Worm (Caenorhabditis elegans) whole organism, L3 larva: ENCODE measurements around the gene C08F11.1.
"Not testable (repeated sequence)": the region's sequence is repeated elsewhere in the genome, so short reads cannot be mapped to it uniquely, and the experiment has no call there.

Experiments
- ama-1 ChIP-seq: fragments of 150-350 bp; optimal IDR thresholded peaks from 2 replicates; lab custom pipeline; 2018
- egl-27 ChIP-seq: sonication (generic microtip); optimal IDR thresholded peaks from 4 replicates; lab custom pipeline; 2017; ENCODE audit warnings: missing biosample characterization, missing genetic modification reagents, missing genetic modification characterization
- elt-1 ChIP-seq: fragments of 150-350 bp; optimal IDR thresholded peaks from 2 replicates; lab custom pipeline; 2014; ENCODE audit warnings: missing biosample characterization, missing genetic modification characterization
- elt-2 ChIP-seq: sonication (generic microtip); optimal IDR thresholded peaks from 2 replicates; lab custom pipeline; 2016; ENCODE audit warnings: missing genetic modification reagents, mild to moderate bottlenecking, missing genetic modification characterization, missing compliant biosample characterization
- fkh-10 ChIP-seq: sonication (generic microtip); optimal IDR thresholded peaks from 2 replicates; lab custom pipeline; 2017; ENCODE audit warnings: missing biosample characterization, missing genetic modification reagents, missing genetic modification characterization
- hmg-11 ChIP-seq: sonication (generic microtip); optimal IDR thresholded peaks from 2 replicates; lab custom pipeline; 2016; ENCODE audit warnings: missing genetic modification characterization, missing compliant biosample characterization
- nfya-1 ChIP-seq: sonication (generic microtip); optimal IDR thresholded peaks from 2 replicates; lab custom pipeline; 2017; ENCODE audit warnings: missing genetic modification characterization, mild to moderate bottlenecking, missing compliant biosample characterization, antibody characterized with exemption, moderate library complexity; ENCODE audit not compliant: insufficient read depth
- nhr-28 ChIP-seq: fragments of 150-350 bp; optimal IDR thresholded peaks from 2 replicates; lab custom pipeline; 2014; ENCODE audit warnings: missing biosample characterization, missing genetic modification characterization
- nhr-43 ChIP-seq: sonication (generic microtip); optimal IDR thresholded peaks from 2 replicates; lab custom pipeline; 2016; ENCODE audit warnings: mild to moderate bottlenecking, missing genetic modification characterization, missing compliant biosample characterization; ENCODE audit not compliant: poor library complexity, severe bottlenecking
- pha-4 ChIP-seq: fragments of 150-350 bp; optimal IDR thresholded peaks from 2 replicates; lab custom pipeline; 2014; ENCODE audit warnings: missing biosample characterization, missing genetic modification reagents, missing genetic modification characterization
- pqm-1 ChIP-seq: fragments of 150-350 bp; optimal IDR thresholded peaks from 2 replicates; lab custom pipeline; 2017; ENCODE audit warnings: missing biosample characterization, missing genetic modification characterization, inconsistent platforms
- sea-2 ChIP-seq: fragments of 150-350 bp; sonication (generic microtip); optimal IDR thresholded peaks from 4 replicates; lab custom pipeline; 2014; ENCODE audit warnings: missing biosample characterization, missing genetic modification reagents, missing genetic modification characterization
- snpc-4 ChIP-seq: fragments of 150-350 bp; optimal IDR thresholded peaks from 2 replicates; lab custom pipeline; 2014; ENCODE audit warnings: missing biosample characterization, missing genetic modification characterization
- unc-62 ChIP-seq: fragments of 150-350 bp; sonication (generic microtip); optimal IDR thresholded peaks from 4 replicates; lab custom pipeline; 2014; ENCODE audit warnings: missing biosample characterization, missing genetic modification reagents, missing genetic modification characterization

- TF ChIP-seq snpc-4 (tag; lab: Kevin White, UChicago); nhr-28; sea-2; unc-62 (GFP tag; lab: Kevin White, UChicago); egl-27 (tag; lab: Kevin White, UChicago); nhr-43 (tag; lab: Kevin White, UChicago); elt-2; pqm-1 (tag; lab: Kevin White, UChicago); nfya-1 (tag; lab: Kevin White, UChicago); elt-1 (tag; lab: Kevin White, UChicago); hmg-11 (tag; lab: Kevin White, UChicago); ama-1 (lab: Kevin White, UChicago); fkh-10 (GFP tag; lab: Kevin White, UChicago); pha-4 (tag; lab: Kevin White, UChicago): not testable (repeated sequence)
Observed at ce11 chrIV:13597813-13598212, 25.8 kb upstream of the C08F11.1 start, which contains the start of gene Y45F10B.9.
